Worm (Caenorhabditis elegans) whole organism, L2 larva: Measurements from ENCODE around the gene W01B6.3.
A peak's percentile ranks its signal among the peaks of the same experiment; 100 is the strongest.

Source experiments
- C34F6.9 ChIP-seq: fragments of 150-350 bp; optimal IDR thresholded peaks from 2 replicates; lab custom pipeline; 2014; ENCODE audit warnings: missing biosample characterization, missing genetic modification characterization
- F13H6.1 ChIP-seq: sonication (generic microtip); optimal IDR thresholded peaks from 2 replicates; lab custom pipeline; 2016; ENCODE audit warnings: missing genetic modification characterization, missing compliant biosample characterization
- R02D3.7 ChIP-seq: fragments of 150-350 bp; optimal IDR thresholded peaks from 2 replicates; lab custom pipeline; 2014; ENCODE audit warnings: missing biosample characterization, missing genetic modification characterization
- Y55F3AM.14 ChIP-seq: fragments of 200-800 bp; sonication (Bioruptor generic); optimal IDR thresholded peaks from 2 replicates; lab custom pipeline; 2018; ENCODE audit warnings: mild to moderate bottlenecking, missing genetic modification characterization, missing compliant biosample characterization
- ZK546.5 ChIP-seq: sonication (generic microtip); optimal IDR thresholded peaks from 2 replicates; lab custom pipeline; 2017; ENCODE audit warnings: missing biosample characterization, missing genetic modification characterization
- alr-1 ChIP-seq: fragments of 150-350 bp; optimal IDR thresholded peaks from 2 replicates; lab custom pipeline; 2014; ENCODE audit warnings: missing biosample characterization, missing genetic modification characterization
- aly-2 ChIP-seq: fragments of 150-350 bp; optimal IDR thresholded peaks from 2 replicates; lab custom pipeline; 2014; ENCODE audit warnings: missing biosample characterization, missing genetic modification characterization
- ama-1 ChIP-seq: fragments of 150-350 bp; optimal IDR thresholded peaks from 2 replicates; lab custom pipeline; 2018; ENCODE audit warnings: inconsistent platforms
- blmp-1 ChIP-seq: sonication (generic microtip); optimal IDR thresholded peaks from 2 replicates; lab custom pipeline; 2017; ENCODE audit warnings: missing genetic modification characterization, mild to moderate bottlenecking, missing compliant biosample characterization, antibody characterized with exemption, moderate library complexity; ENCODE audit not compliant: insufficient read depth
- ceh-16 ChIP-seq: fragments of 150-350 bp; optimal IDR thresholded peaks from 2 replicates; lab custom pipeline; 2014; ENCODE audit warnings: missing biosample characterization, missing genetic modification characterization
- ceh-82 ChIP-seq: fragments of 150-350 bp; optimal IDR thresholded peaks from 2 replicates; lab custom pipeline; 2014; ENCODE audit warnings: missing biosample characterization, missing genetic modification characterization
- crh-2 ChIP-seq: sonication (generic microtip); optimal IDR thresholded peaks from 2 replicates; lab custom pipeline; 2017; ENCODE audit warnings: missing biosample characterization, missing genetic modification characterization
- egl-27 ChIP-seq: sonication (generic microtip); optimal IDR thresholded peaks from 3 replicates; lab custom pipeline; 2017; ENCODE audit warnings: missing biosample characterization, missing genetic modification reagents, missing genetic modification characterization
- elt-1 ChIP-seq: fragments of 150-350 bp; optimal IDR thresholded peaks from 2 replicates; lab custom pipeline; 2014; ENCODE audit warnings: missing biosample characterization, missing genetic modification characterization
- fos-1 ChIP-seq: fragments of 150-350 bp; optimal IDR thresholded peaks from 2 replicates; lab custom pipeline; 2014; ENCODE audit warnings: missing biosample characterization, missing genetic modification characterization
- gmeb-1 ChIP-seq: fragments of 150-350 bp; optimal IDR thresholded peaks from 2 replicates; lab custom pipeline; 2014; ENCODE audit warnings: missing biosample characterization, missing genetic modification characterization
- lin-13 ChIP-seq: fragments of 150-350 bp; optimal IDR thresholded peaks from 2 replicates; lab custom pipeline; 2014; ENCODE audit warnings: missing biosample characterization, missing genetic modification reagents, missing genetic modification characterization
- lin-39 ChIP-seq: fragments of 150-350 bp; optimal IDR thresholded peaks from 2 replicates; lab custom pipeline; 2014; ENCODE audit warnings: missing biosample characterization, missing genetic modification reagents, missing genetic modification characterization
- lsy-2 ChIP-seq, 2 experiments: fragments of 150-350 bp in 1 of 2; sonication (generic microtip) in 1 of 2; optimal IDR thresholded peaks; 2 replicates each; lab custom pipeline; 2014 to 2017; ENCODE audit warnings: missing biosample characterization in 2 of 2, missing genetic modification characterization in 2 of 2
- mab-5 ChIP-seq: fragments of 150-350 bp; optimal IDR thresholded peaks from 2 replicates; lab custom pipeline; 2014; ENCODE audit warnings: missing biosample characterization, missing genetic modification characterization
- nhr-10 ChIP-seq: sonication (generic microtip); optimal IDR thresholded peaks from 2 replicates; lab custom pipeline; 2017; ENCODE audit warnings: missing biosample characterization, missing genetic modification characterization
- nhr-11 ChIP-seq: fragments of 150-350 bp; optimal IDR thresholded peaks from 2 replicates; lab custom pipeline; 2014; ENCODE audit warnings: missing biosample characterization, missing genetic modification characterization
- nhr-12 ChIP-seq: fragments of 150-350 bp; optimal IDR thresholded peaks from 2 replicates; lab custom pipeline; 2014; ENCODE audit warnings: missing biosample characterization, missing genetic modification characterization
- nhr-129 ChIP-seq: fragments of 150-350 bp; optimal IDR thresholded peaks from 2 replicates; lab custom pipeline; 2014; ENCODE audit warnings: missing biosample characterization, missing genetic modification characterization
- nhr-21 ChIP-seq: fragments of 150-350 bp; optimal IDR thresholded peaks from 2 replicates; lab custom pipeline; 2014; ENCODE audit warnings: missing biosample characterization, missing genetic modification characterization
- nhr-237 ChIP-seq: fragments of 150-350 bp; optimal IDR thresholded peaks from 2 replicates; lab custom pipeline; 2014; ENCODE audit warnings: missing biosample characterization, missing genetic modification characterization
- nhr-25 ChIP-seq: fragments of 150-350 bp; sonication (generic microtip); optimal IDR thresholded peaks from 3 replicates; lab custom pipeline; 2014; ENCODE audit warnings: missing biosample characterization, missing genetic modification characterization
- nhr-6 ChIP-seq: fragments of 150-350 bp; optimal IDR thresholded peaks from 2 replicates; lab custom pipeline; 2014; ENCODE audit warnings: missing biosample characterization, missing genetic modification characterization
- nhr-77 ChIP-seq: fragments of 150-350 bp; optimal IDR thresholded peaks from 2 replicates; lab custom pipeline; 2014; ENCODE audit warnings: missing biosample characterization, missing genetic modification characterization
- peb-1 ChIP-seq: fragments of 150-350 bp; optimal IDR thresholded peaks from 2 replicates; lab custom pipeline; 2014; ENCODE audit warnings: missing biosample characterization, missing genetic modification characterization
- sem-4 ChIP-seq: fragments of 150-350 bp; optimal IDR thresholded peaks from 2 replicates; lab custom pipeline; 2014; ENCODE audit warnings: missing biosample characterization, missing genetic modification reagents, missing genetic modification characterization
- skn-1 ChIP-seq: sonication (generic microtip); optimal IDR thresholded peaks from 2 replicates; lab custom pipeline; 2017; ENCODE audit warnings: missing biosample characterization, missing genetic modification characterization
- sma-3 ChIP-seq: sonication (generic microtip); optimal IDR thresholded peaks from 2 replicates; lab custom pipeline; 2016; ENCODE audit warnings: missing genetic modification reagents, missing genetic modification characterization, missing compliant biosample characterization
- sma-9 ChIP-seq, 2 experiments: fragments of 150-350 bp in 1 of 2; sonication (generic microtip) in 1 of 2; optimal IDR thresholded peaks; 2 replicates each; lab custom pipeline; 2014 to 2016; ENCODE audit warnings: missing genetic modification characterization in 2 of 2, mild to moderate bottlenecking in 1 of 2, missing biosample characterization in 1 of 2, missing compliant biosample characterization in 1 of 2, missing genetic modification reagents in 1 of 2, moderate library complexity in 1 of 2
- snpc-4 ChIP-seq: fragments of 150-350 bp; optimal IDR thresholded peaks from 2 replicates; lab custom pipeline; 2014; ENCODE audit warnings: missing biosample characterization, missing genetic modification characterization
- unc-55 ChIP-seq: fragments of 150-350 bp; sonication (generic microtip); optimal IDR thresholded peaks from 3 replicates; lab custom pipeline; 2014; ENCODE audit warnings: missing biosample characterization, missing genetic modification reagents, missing genetic modification characterization
- unc-62 ChIP-seq: fragments of 150-350 bp; optimal IDR thresholded peaks from 2 replicates; lab custom pipeline; 2014; ENCODE audit warnings: missing biosample characterization, missing genetic modification reagents, missing genetic modification characterization
- zag-1 ChIP-seq: fragments of 150-350 bp; optimal IDR thresholded peaks from 2 replicates; lab custom pipeline; 2014; ENCODE audit warnings: missing biosample characterization, missing genetic modification characterization
- ztf-1 ChIP-seq: fragments of 200-800 bp; sonication (Bioruptor generic); conservative IDR thresholded peaks from 2 replicates; pipeline ENCODE4 v1.3.6; 2022; ENCODE audit warnings: missing genetic modification characterization, missing compliant biosample characterization
- ztf-4 ChIP-seq: fragments of 150-350 bp; optimal IDR thresholded peaks from 2 replicates; lab custom pipeline; 2014; ENCODE audit warnings: missing biosample characterization, missing genetic modification characterization

Gene W01B6.3

DNA sequence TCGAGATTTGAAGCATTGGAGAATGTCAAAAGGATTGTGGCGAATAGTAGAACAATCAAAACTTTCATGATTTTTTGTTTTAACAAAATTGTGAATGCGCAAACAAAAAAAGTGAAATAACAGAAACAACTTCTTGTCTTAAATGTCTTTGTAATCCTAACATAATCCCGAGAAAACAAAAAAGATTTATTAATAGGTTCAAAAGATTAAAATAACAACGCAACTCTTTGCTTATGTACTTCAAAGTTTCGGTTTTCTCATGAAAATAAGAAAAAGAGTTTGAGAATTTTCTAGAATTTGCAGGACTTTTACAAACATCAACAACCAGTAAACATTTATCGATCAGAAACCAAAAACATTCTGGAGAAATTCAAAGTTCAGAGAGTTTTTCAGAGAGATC, 17.4 kb upstream of the W01B6.3 start, which contains the start of gene ttr-39:
TSS of gene ttr-39 (minus strand) at position 101 of the 400 bp plus-strand sequence.
- no peak for TF ChIP-seq fos-1 (tag; lab: Kevin White, UChicago)
- no peak for TF ChIP-seq aly-2 (tag; lab: Kevin White, UChicago)
- no peak for TF ChIP-seq nhr-77
- no peak for TF ChIP-seq ceh-16 (tag; lab: Kevin White, UChicago)
- no peak for TF ChIP-seq nhr-11 (tag; lab: Kevin White, UChicago)
- no peak for TF ChIP-seq gmeb-1 (tag; lab: Kevin White, UChicago)
- no peak for TF ChIP-seq crh-2
- TF ChIP-seq ceh-82 (tag; lab: Kevin White, UChicago), result no peak
- TF ChIP-seq F13H6.1 (tag; lab: Kevin White, UChicago), result no peak
- TF ChIP-seq mab-5, result no peak
- no peak for TF ChIP-seq unc-62
- TF ChIP-seq elt-1 (tag; lab: Kevin White, UChicago), result no peak
- no peak for TF ChIP-seq lin-13 (GFP tag; lab: Kevin White, UChicago)
- TF ChIP-seq lsy-2 (tag; optimal IDR thresholded peaks at IDR 0.05; lab: Kevin White, UChicago), result no peak
- TF ChIP-seq ztf-1 (GFP tag; lab: Robert Waterston, UW), result no peak
- no peak for TF ChIP-seq sem-4 (tag; lab: Kevin White, UChicago)
- no peak for TF ChIP-seq nhr-21 (tag; lab: Kevin White, UChicago)
- TF ChIP-seq ama-1 (lab: Kevin White, UChicago), result no peak
- TF ChIP-seq nhr-25 (tag; lab: Kevin White, UChicago), result no peak

DNA sequence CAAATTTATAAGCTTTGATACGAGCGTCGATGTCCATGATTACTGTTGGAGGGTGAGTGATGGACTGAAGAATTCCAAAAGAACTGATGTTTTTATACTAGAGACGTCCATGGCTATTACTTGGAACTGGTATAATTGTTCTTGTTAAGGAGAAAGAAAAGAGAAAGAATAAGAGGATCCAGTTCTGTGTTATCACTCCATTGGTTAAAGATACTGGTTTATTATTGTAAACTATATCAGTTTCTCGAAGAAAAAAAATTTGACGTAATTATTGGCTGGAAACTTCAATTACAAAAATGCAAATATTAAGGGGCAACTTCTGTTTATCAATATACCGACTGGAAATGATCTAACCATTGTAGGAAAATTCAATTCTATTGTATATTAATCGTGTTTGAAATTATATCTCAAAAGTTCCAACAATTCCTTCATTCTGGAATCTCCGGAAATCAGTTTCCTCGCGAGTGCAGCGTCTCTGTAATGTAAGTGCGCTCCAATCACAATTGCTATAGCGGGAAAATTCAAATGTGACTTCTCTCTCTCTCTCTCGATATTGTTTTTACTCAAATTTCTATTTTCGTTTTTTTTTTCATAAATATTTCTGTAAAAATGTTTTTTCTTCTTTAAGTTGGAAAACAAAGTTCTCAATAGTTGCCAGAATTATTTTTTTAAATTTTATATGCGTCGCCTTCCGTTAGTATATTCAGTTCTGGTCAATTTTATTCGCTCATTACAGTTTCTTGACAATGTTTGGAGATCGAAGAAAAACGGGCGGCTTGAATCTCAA, 13.2 kb upstream of the W01B6.3 start, which contains the start of the genes col-2 and ndc-80:
TSS of gene col-2 (minus strand) at position 51 of the 787 bp plus-strand sequence.
TSS of gene ndc-80 (plus strand) at position 737 of the 787 bp plus-strand sequence.
- TF ChIP-seq sma-3 (GFP tag; lab: Kevin White, UChicago) (peak; percentile 69), crh-2 (no peak), unc-55 (GFP tag; lab: Kevin White, UChicago) (no peak), peb-1 (tag; lab: Kevin White, UChicago) (no peak), nhr-129 (peak; percentile 84), ztf-4 (no peak), ZK546.5 (tag; lab: Kevin White, UChicago) (no peak), sem-4 (tag; lab: Kevin White, UChicago) (no peak), R02D3.7 (tag; lab: Kevin White, UChicago) (no peak), nhr-12 (tag; lab: Kevin White, UChicago) (no peak), Y55F3AM.14 (no peak), nhr-21 (tag; lab: Kevin White, UChicago) (peak; percentile 13), ama-1 (lab: Kevin White, UChicago) (no peak), nhr-10 (no peak), F13H6.1 (tag; lab: Kevin White, UChicago) (no peak), sma-9 (GFP tag; optimal IDR thresholded peaks at IDR 0.05; lab: Kevin White, UChicago) (peak; percentile 71), sma-9 (tag; optimal IDR thresholded peaks at IDR 0.05; lab: Kevin White, UChicago) (no peak), egl-27 (tag; lab: Kevin White, UChicago) (peak; percentile 0), snpc-4 (tag; lab: Kevin White, UChicago) (no peak), zag-1 (no peak), unc-62 (no peak), lin-39 (no peak), C34F6.9 (peak; percentile 89), nhr-237 (no peak), lsy-2 (tag; optimal IDR thresholded peaks at IDR 0.05; lab: Kevin White, UChicago) (peak in 1 of 2 experiments; percentile 85), ceh-16 (tag; lab: Kevin White, UChicago) (no peak), blmp-1 (tag; lab: Kevin White, UChicago) (peak; percentile 15), skn-1 (tag; lab: Kevin White, UChicago) (no peak), gmeb-1 (tag; lab: Kevin White, UChicago) (peak; percentile 82), alr-1 (tag; lab: Kevin White, UChicago) (no peak), elt-1 (tag; lab: Kevin White, UChicago) (no peak), mab-5 (peak; percentile 26), nhr-77 (peak; percentile 5), nhr-6 (no peak), nhr-11 (tag; lab: Kevin White, UChicago) (no peak), ztf-1 (GFP tag; lab: Robert Waterston, UW) (no peak), ceh-82 (tag; lab: Kevin White, UChicago) (no peak)
